Comparison of ENCODE assay signal across 1 fruit fly cellular context in genomic region chr3R:8105839-8106718, dm6.
TF ChIP-seq lines count a peak whose summit lies in the region.

No protein-coding gene starts in this region.

TF ChIP-seq in whole organism, embryonic, 481 proteins besides CTCF, POLR2A, EP300 and RAD21 (continued from another document):
- TF ChIP-seq Ets97D (GFP tag; optimal IDR thresholded peaks at IDR 0.05; lab: Kevin White, UChicago) (no peak), Dek (tag; optimal IDR thresholded peaks at IDR 0.05; lab: Kevin White, UChicago) (peak; percentile 0), shn (GFP tag; optimal IDR thresholded peaks at IDR 0.05; lab: Kevin White, UChicago) (peak; percentile 67), CG33213 (GFP tag; optimal IDR thresholded peaks at IDR 0.05; lab: Kevin White, UChicago) (peak; percentile 1), Blimp-1 (GFP tag; optimal IDR thresholded peaks at IDR 0.05; lab: Kevin White, UChicago) (peak; percentile 25), corto (GFP tag; optimal IDR thresholded peaks at IDR 0.05; lab: Kevin White, UChicago) (peak; percentile 90), sens (GFP tag; lab: Kevin White, UChicago) (peak; percentile 76), CG11723 (GFP tag; optimal IDR thresholded peaks at IDR 0.05; lab: Kevin White, UChicago) (peak; percentile 5), mirr (GFP tag; optimal IDR thresholded peaks at IDR 0.05; lab: Kevin White, UChicago) (peak; percentile 32), CG13894 (tag; optimal IDR thresholded peaks at IDR 0.05; lab: Kevin White, UChicago) (peak; percentile 36), pnt (GFP tag; optimal IDR thresholded peaks at IDR 0.05; lab: Kevin White, UChicago) (no peak), CG9817 (tag; optimal IDR thresholded peaks at IDR 0.05; lab: Kevin White, UChicago) (no peak), CG43689 (GFP tag; IDR thresholded peaks at IDR 0.05; lab: Robert Waterston, UW) (no peak), fd96Cb (tag; optimal IDR thresholded peaks at IDR 0.05; lab: Kevin White, UChicago) (no peak), Nf-YA (GFP tag; IDR thresholded peaks at IDR 0.05; lab: Robert Waterston, UW) (no peak), CG7372 (GFP tag; IDR thresholded peaks at IDR 0.05; lab: Robert Waterston, UW) (no peak), lilli (GFP tag; optimal IDR thresholded peaks at IDR 0.05; lab: Kevin White, UChicago) (peak; percentile 3), CG7556 (GFP tag; optimal IDR thresholded peaks at IDR 0.05; lab: Kevin White, UChicago) (no peak), Hr3 (GFP tag; optimal IDR thresholded peaks at IDR 0.05; lab: Kevin White, UChicago) (no peak), CG3838 (GFP tag; optimal IDR thresholded peaks at IDR 0.05; lab: Kevin White, UChicago) (no peak), dati (GFP tag; IDR thresholded peaks at IDR 0.05; lab: Robert Waterston, UW) (no peak), p53 (GFP tag; optimal IDR thresholded peaks at IDR 0.05; lab: Kevin White, UChicago) (no peak), Max (GFP tag; optimal IDR thresholded peaks at IDR 0.05; lab: Kevin White, UChicago) (no peak), CG8478 (optimal IDR thresholded peaks at IDR 0.05; lab: Kevin White, UChicago) (peak; percentile 86), CG9876 (GFP tag; optimal IDR thresholded peaks at IDR 0.05; lab: Kevin White, UChicago) (no peak), CG32532 (GFP tag; IDR thresholded peaks at IDR 0.05; lab: Robert Waterston, UW) (no peak), CG12236 (GFP tag; optimal IDR thresholded peaks at IDR 0.05; lab: Kevin White, UChicago) (no peak), Pdp1 (GFP tag; optimal IDR thresholded peaks at IDR 0.05; lab: Kevin White, UChicago) (peak in 1 of 2 experiments; percentile 87), NfI (GFP tag; optimal IDR thresholded peaks at IDR 0.05; lab: Kevin White, UChicago) (peak; percentile 22), nom (GFP tag; optimal IDR thresholded peaks at IDR 0.05; lab: Kevin White, UChicago) (peak; percentile 100), lbe (GFP tag; optimal IDR thresholded peaks at IDR 0.05; lab: Kevin White, UChicago) (peak; percentile 90), Sry-β (GFP tag; optimal IDR thresholded peaks at IDR 0.05; lab: Kevin White, UChicago) (no peak), NFAT (GFP tag; IDR thresholded peaks at IDR 0.05; lab: Robert Waterston, UW) (no peak), psq (GFP tag; optimal IDR thresholded peaks at IDR 0.05; lab: Kevin White, UChicago) (peak; percentile 90), CG6765 (GFP tag; optimal IDR thresholded peaks at IDR 0.05; lab: Kevin White, UChicago) (no peak), CG12769 (tag; optimal IDR thresholded peaks at IDR 0.05; lab: Kevin White, UChicago) (peak; percentile 36), CG2678 (tag; optimal IDR thresholded peaks at IDR 0.05; lab: Kevin White, UChicago) (no peak), exex (tag; optimal IDR thresholded peaks at IDR 0.05; lab: Kevin White, UChicago) (peak; percentile 40), lab (GFP tag; optimal IDR thresholded peaks at IDR 0.05; lab: Kevin White, UChicago) (peak; percentile 4), CG5245 (GFP tag; optimal IDR thresholded peaks at IDR 0.05; lab: Kevin White, UChicago) (no peak), zen2 (GFP tag; IDR thresholded peaks at IDR 0.05; lab: Robert Waterston, UW; ENCODE audit: partially characterized antibody) (no peak), Trl (optimal IDR thresholded peaks at IDR 0.05; lab: Kevin White, UChicago) (peak; percentile 85 to 97), Trl (GFP tag; optimal IDR thresholded peaks at IDR 0.05; lab: Kevin White, UChicago) (no peak), bcd (GFP tag; optimal IDR thresholded peaks at IDR 0.05; lab: Kevin White, UChicago) (peak; percentile 12), CG17802 (tag; optimal IDR thresholded peaks at IDR 0.05; lab: Kevin White, UChicago) (no peak), CG10543 (GFP tag; optimal IDR thresholded peaks at IDR 0.05; lab: Kevin White, UChicago) (peak; percentile 13), en (GFP tag; optimal IDR thresholded peaks at IDR 0.05; lab: Kevin White, UChicago) (no peak), lmd (GFP tag; IDR thresholded peaks at IDR 0.05; lab: Robert Waterston, UW) (no peak), Camta (GFP tag; optimal IDR thresholded peaks at IDR 0.05; lab: Kevin White, UChicago) (no peak), zfh1 (GFP tag; IDR thresholded peaks at IDR 0.05; lab: Robert Waterston, UW) (no peak), odd (GFP tag; optimal IDR thresholded peaks at IDR 0.05; lab: Kevin White, UChicago) (no peak), Hmr (GFP tag; optimal IDR thresholded peaks at IDR 0.05; lab: Kevin White, UChicago) (peak; percentile 9), CG3281 (GFP tag; optimal IDR thresholded peaks at IDR 0.05; lab: Kevin White, UChicago) (no peak), Poxn (GFP tag; IDR thresholded peaks at IDR 0.05; lab: Robert Waterston, UW) (no peak), phol (tag; optimal IDR thresholded peaks at IDR 0.05; lab: Kevin White, UChicago) (no peak), chn (GFP tag; optimal IDR thresholded peaks at IDR 0.05; lab: Kevin White, UChicago) (no peak), CG8924 (tag; optimal IDR thresholded peaks at IDR 0.05; lab: Kevin White, UChicago) (peak; percentile 21), CG1024 (GFP tag; IDR thresholded peaks at IDR 0.05; lab: Robert Waterston, UW) (no peak), Nf-YB (GFP tag; optimal IDR thresholded peaks at IDR 0.05; lab: Kevin White, UChicago) (peak; percentile 70), ac (GFP tag; optimal IDR thresholded peaks at IDR 0.05; lab: Kevin White, UChicago) (no peak), twi (tag; optimal IDR thresholded peaks at IDR 0.05; lab: Kevin White, UChicago) (peak; percentile 11), cg (GFP tag; optimal IDR thresholded peaks at IDR 0.05; lab: Kevin White, UChicago) (peak; percentile 87), dimm (GFP tag; IDR thresholded peaks at IDR 0.05; lab: Robert Waterston, UW) (no peak), NK7.1 (GFP tag; optimal IDR thresholded peaks at IDR 0.05; lab: Kevin White, UChicago) (no peak), CG13624 (GFP tag; optimal IDR thresholded peaks at IDR 0.05; lab: Kevin White, UChicago) (peak; percentile 39), zf30C (GFP tag; optimal IDR thresholded peaks at IDR 0.05; lab: Kevin White, UChicago) (peak; percentile 22), Ssrp (tag; optimal IDR thresholded peaks at IDR 0.05; lab: Kevin White, UChicago) (no peak), H15 (GFP tag; IDR thresholded peaks at IDR 0.05; lab: Robert Waterston, UW) (no peak), Doc3 (GFP tag; IDR thresholded peaks at IDR 0.05; lab: Robert Waterston, UW; ENCODE audit: partially characterized antibody) (no peak), eve (GFP tag; optimal IDR thresholded peaks at IDR 0.05; lab: Kevin White, UChicago) (peak in 1 of 2 experiments; percentile 75), Myb (GFP tag; optimal IDR thresholded peaks at IDR 0.05; lab: Kevin White, UChicago) (no peak), CG10654 (GFP tag; optimal IDR thresholded peaks at IDR 0.05; lab: Kevin White, UChicago) (no peak), knrl (GFP tag; IDR thresholded peaks at IDR 0.05; lab: Robert Waterston, UW; ENCODE audit: partially characterized antibody) (no peak), eyg (GFP tag; optimal IDR thresholded peaks at IDR 0.05; lab: Kevin White, UChicago) (no peak), CG2116 (GFP tag; optimal IDR thresholded peaks at IDR 0.05; lab: Kevin White, UChicago) (no peak), dysf (GFP tag; IDR thresholded peaks at IDR 0.05; lab: Robert Waterston, UW) (no peak), ssp (GFP tag; IDR thresholded peaks at IDR 0.05; lab: Robert Waterston, UW) (no peak), h (optimal IDR thresholded peaks at IDR 0.05; lab: Kevin White, UChicago) (no peak), CG17829 (tag; optimal IDR thresholded peaks at IDR 0.05; lab: Kevin White, UChicago) (peak; percentile 18), Xbp1 (GFP tag; optimal IDR thresholded peaks at IDR 0.05; lab: Kevin White, UChicago) (peak; percentile 22), CG18476 (GFP tag; optimal IDR thresholded peaks at IDR 0.05; lab: Kevin White, UChicago) (no peak), CG3163 (GFP tag; optimal IDR thresholded peaks at IDR 0.05; lab: Kevin White, UChicago) (peak; percentile 68), CG13775 (GFP tag; optimal IDR thresholded peaks at IDR 0.05; lab: Kevin White, UChicago) (no peak), abd-A (tag; optimal IDR thresholded peaks at IDR 0.05; lab: Kevin White, UChicago) (peak; percentile 53), maf-S (GFP tag; optimal IDR thresholded peaks at IDR 0.05; lab: Kevin White, UChicago) (no peak), Hr51 (GFP tag; optimal IDR thresholded peaks at IDR 0.05; lab: Kevin White, UChicago) (peak in 1 of 2 experiments; percentile 6), CG18619 (GFP tag; optimal IDR thresholded peaks at IDR 0.05; lab: Kevin White, UChicago) (no peak), gfzf (GFP tag; optimal IDR thresholded peaks at IDR 0.05; lab: Kevin White, UChicago) (no peak), Six4 (GFP tag; optimal IDR thresholded peaks at IDR 0.05; lab: Kevin White, UChicago) (no peak), sens-2 (GFP tag; IDR thresholded peaks at IDR 0.05; lab: Robert Waterston, UW) (no peak), CG11247 (GFP tag; IDR thresholded peaks at IDR 0.05; lab: Robert Waterston, UW) (no peak), CG12299 (tag; optimal IDR thresholded peaks at IDR 0.05; lab: Kevin White, UChicago) (peak; percentile 10), ftz-f1 (GFP tag; optimal IDR thresholded peaks at IDR 0.05; lab: Kevin White, UChicago) (peak; percentile 7), CG7987 (GFP tag; optimal IDR thresholded peaks at IDR 0.05; lab: Kevin White, UChicago) (peak; percentile 1), sqz (GFP tag; optimal IDR thresholded peaks at IDR 0.05; lab: Kevin White, UChicago) (peak; percentile 93)
